Fruit fly (Drosophila melanogaster): ENCODE data around the gene CG32756.

CG32756 gene

DNA sequence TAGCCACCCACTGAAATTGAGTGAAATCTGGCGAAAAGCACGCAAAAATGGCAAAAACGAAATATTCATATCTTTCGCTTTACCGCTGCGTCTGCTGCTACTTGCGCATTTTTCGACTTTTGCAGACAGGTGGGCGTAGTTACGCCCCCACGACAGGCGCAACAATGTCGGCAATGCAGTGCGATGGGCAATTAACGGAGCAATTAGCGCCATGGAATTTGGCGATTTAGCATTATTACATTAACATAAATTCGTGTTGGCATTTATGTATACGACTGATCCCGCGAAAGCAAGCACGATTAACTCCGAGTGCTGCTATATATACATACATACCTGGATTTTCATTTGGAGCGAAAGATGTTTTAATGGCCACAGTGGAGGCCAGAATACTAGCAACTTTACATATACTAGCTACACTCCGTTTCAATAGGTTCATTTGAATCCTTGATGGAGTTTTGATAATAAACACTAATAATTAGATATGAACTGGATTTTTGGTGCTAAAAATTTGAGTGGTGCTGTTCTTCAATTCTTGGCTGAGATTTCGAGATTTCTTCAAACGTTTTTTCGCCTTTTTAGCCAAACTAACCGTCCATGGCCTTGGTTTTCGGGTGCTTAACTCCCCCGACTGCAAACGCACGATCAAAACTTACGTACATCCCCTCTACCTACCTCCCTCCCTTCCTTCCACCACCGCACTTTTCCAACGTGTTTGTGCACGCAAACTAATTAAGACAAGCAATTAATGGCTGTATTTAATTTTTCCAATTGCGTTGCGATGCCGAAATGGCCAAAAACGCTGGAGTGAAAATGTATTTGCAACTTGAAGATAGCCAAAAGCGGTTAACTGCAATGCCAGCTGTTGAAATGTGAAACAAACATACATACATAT lies 48.4 kb upstream of the CG32756 start (continued):
- TF ChIP-seq cad (GFP tag; optimal IDR thresholded peaks at IDR 0.05) (no peak), CG15011 (GFP tag; optimal IDR thresholded peaks at IDR 0.05) (no peak), CG5245 (GFP tag; optimal IDR thresholded peaks at IDR 0.05) (no peak), dan (GFP tag; IDR thresholded peaks at IDR 0.05) (no peak), CG14014 (GFP tag; IDR thresholded peaks at IDR 0.05) (no peak), chn (GFP tag; optimal IDR thresholded peaks at IDR 0.05) (no peak), CG10209 (GFP tag; optimal IDR thresholded peaks at IDR 0.05) (no peak), fd64A (GFP tag; optimal IDR thresholded peaks at IDR 0.05) (no peak), toy (GFP tag; IDR thresholded peaks at IDR 0.05) (no peak), CG13296 (GFP tag; optimal IDR thresholded peaks at IDR 0.05) (no peak), CG9437 (GFP tag; optimal IDR thresholded peaks at IDR 0.05) (no peak), Dfd (GFP tag; optimal IDR thresholded peaks at IDR 0.05) (no peak), CG6654 (GFP tag; optimal IDR thresholded peaks at IDR 0.05) (no peak), CG7745 (tag; optimal IDR thresholded peaks at IDR 0.05) (no peak), gsb-n (tag; optimal IDR thresholded peaks at IDR 0.05) (no peak), Atf3 (GFP tag; optimal IDR thresholded peaks at IDR 0.05) (no peak), NC2α (GFP tag; optimal IDR thresholded peaks at IDR 0.05) (no peak), CG14860 (GFP tag; IDR thresholded peaks at IDR 0.05; ENCODE audit: partially characterized antibody) (no peak), CG13624 (GFP tag; optimal IDR thresholded peaks at IDR 0.05) (no peak), CG14441 (GFP tag; IDR thresholded peaks at IDR 0.05) (0 out of 2 replicates have a peak, but pooled peaks have one; percentile 33), esg (GFP tag; conservative IDR thresholded peaks at IDR 0.05) (no peak), chm (GFP tag; IDR thresholded peaks at IDR 0.05) (no peak), CG10462 (GFP tag; optimal IDR thresholded peaks at IDR 0.05) (no peak), sd (tag; optimal IDR thresholded peaks at IDR 0.05) (no peak), Opbp (GFP tag; IDR thresholded peaks at IDR 0.05; ENCODE audit: partially characterized antibody) (no peak), hkb (optimal IDR thresholded peaks at IDR 0.05) (no peak), hkb (GFP tag; IDR thresholded peaks at IDR 0.05) (peak; percentile 28; the same call in 1 of the 2 replicates), lab (GFP tag; optimal IDR thresholded peaks at IDR 0.05) (no peak), ftz-f1 (GFP tag; optimal IDR thresholded peaks at IDR 0.05) (no peak), CG17328 (GFP tag; IDR thresholded peaks at IDR 0.05) (peak; percentile 59; the same call in 1 of the 2 replicates), Atf6 (GFP tag; IDR thresholded peaks at IDR 0.05) (0 out of 2 replicates have a peak, but pooled peaks have one; percentile 36), CG18619 (GFP tag; optimal IDR thresholded peaks at IDR 0.05) (no peak), yki (optimal IDR thresholded peaks at IDR 0.05) (no peak), dm (GFP tag; optimal IDR thresholded peaks at IDR 0.05) (no peak), ase (GFP tag; IDR thresholded peaks at IDR 0.05) (peak; percentile 40; the same call in 1 of the 3 replicates), Gug (GFP tag; IDR thresholded peaks at IDR 0.05) (no peak), CG4854 (GFP tag; optimal IDR thresholded peaks at IDR 0.05) (no peak), D19B (GFP tag; optimal IDR thresholded peaks at IDR 0.05) (no peak), H2.0 (GFP tag; IDR thresholded peaks at IDR 0.05) (peak; percentile 33; the same call in 1 of the 2 replicates), stwl (tag; optimal IDR thresholded peaks at IDR 0.05) (no peak), CG3726 (GFP tag; IDR thresholded peaks at IDR 0.05) (0 out of 3 replicates have a peak, but pooled peaks have one; percentile 60), Med (GFP tag) (peak; percentile 85), CG4282 (GFP tag; optimal IDR thresholded peaks at IDR 0.05) (no peak), CG31365 (tag; optimal IDR thresholded peaks at IDR 0.05) (no peak), fd96Cb (tag; optimal IDR thresholded peaks at IDR 0.05) (peak; percentile 11), zf30C (GFP tag; optimal IDR thresholded peaks at IDR 0.05) (no peak), bowl (GFP tag; IDR thresholded peaks at IDR 0.05) (no peak), Awh (GFP tag; IDR thresholded peaks at IDR 0.05) (0 out of 2 replicates have a peak, but pooled peaks have one; percentile 28), Dp (GFP tag; optimal IDR thresholded peaks at IDR 0.05) (no peak), Hmx (GFP tag; optimal IDR thresholded peaks at IDR 0.05) (no peak)
